Worm (Caenorhabditis elegans): ENCODE results near the gene clec-263.
"Not testable (repeated sequence)": the region's sequence is repeated elsewhere in the genome, so short reads cannot be mapped to it uniquely, and the experiment has no call there.

ce11 chrV:20564054-20564453 is 10.4 kb upstream of the clec-263 start, which contains the start of gene F26F2.13:
- not testable (repeated sequence) for TF ChIP-seq snpc-4 (tag; optimal IDR thresholded peaks at IDR 0.05); fkh-10 (GFP tag; optimal IDR thresholded peaks at IDR 0.05); efl-3 (GFP tag; optimal IDR thresholded peaks at IDR 0.05)

Measured in whole organism, L1 larva.